Worm (Caenorhabditis elegans) whole organism, mixed stage, embryonic: ENCODE results near the gene F31F6.2.

Source experiments
- ceh-39 ChIP-seq: fragments of 150-350 bp; optimal IDR thresholded peaks from 2 replicates; lab custom pipeline; 2014; ENCODE audit warnings: missing biosample characterization, missing genetic modification characterization
- elt-3 ChIP-seq: fragments of 150-350 bp; optimal IDR thresholded peaks from 2 replicates; lab custom pipeline; 2014; ENCODE audit warnings: missing biosample characterization, missing genetic modification characterization
- flh-1 ChIP-seq: fragments of 200-800 bp; sonication (Bioruptor generic); optimal IDR thresholded peaks from 2 replicates; lab custom pipeline; 2018; ENCODE audit warnings: mild to moderate bottlenecking, missing genetic modification characterization, moderate library complexity, missing compliant biosample characterization
- lsy-2 ChIP-seq: fragments of 150-350 bp; optimal IDR thresholded peaks from 2 replicates; lab custom pipeline; 2014; ENCODE audit warnings: missing biosample characterization, missing genetic modification characterization
- tbx-8 ChIP-seq: fragments of 200-800 bp; sonication (Bioruptor generic); optimal IDR thresholded peaks from 2 replicates; lab custom pipeline; 2018; ENCODE audit warnings: mild to moderate bottlenecking, missing genetic modification characterization, moderate library complexity, missing compliant biosample characterization
- unc-39 ChIP-seq: fragments of 150-350 bp; optimal IDR thresholded peaks from 2 replicates; lab custom pipeline; 2014; ENCODE audit warnings: missing biosample characterization, missing genetic modification characterization
- unc-62 ChIP-seq: fragments of 150-350 bp; optimal IDR thresholded peaks from 2 replicates; lab custom pipeline; 2014; ENCODE audit warnings: missing biosample characterization, missing genetic modification reagents, missing genetic modification characterization
- ztf-11 ChIP-seq: fragments of 150-350 bp; optimal IDR thresholded peaks from 2 replicates; lab custom pipeline; 2014; ENCODE audit warnings: missing biosample characterization, missing genetic modification characterization

- TF ChIP-seq unc-62 (GFP tag; lab: Kevin White, UChicago) (no peak), elt-3 (tag; lab: Kevin White, UChicago) (no peak), flh-1 (GFP tag; lab: Kevin White, UChicago) (no peak), tbx-8 (GFP tag; lab: Kevin White, UChicago) (no peak), ztf-11 (tag; lab: Kevin White, UChicago) (no peak), ceh-39 (no peak), lsy-2 (tag; lab: Kevin White, UChicago) (no peak), unc-39 (no peak)
Observed at ce11 chrX:14877691-14878090, 6.0 kb upstream of the F31F6.2 start.
